Worm (Caenorhabditis elegans) whole organism, L4/young adult: ENCODE data around the gene sprp-4.

ENCODE experiments used
- W03F9.2 ChIP-seq: fragments of 150-350 bp; optimal IDR thresholded peaks from 2 replicates; lab custom pipeline; 2014; ENCODE audit warnings: missing biosample characterization, missing genetic modification characterization
- dao-5 ChIP-seq: sonication (generic microtip); optimal IDR thresholded peaks from 2 replicates; lab custom pipeline; 2016; ENCODE audit warnings: missing genotype, missing genetic modification characterization, moderate library complexity, missing compliant biosample characterization
- him-1 ChIP-seq: sonication (generic microtip); optimal IDR thresholded peaks from 2 replicates; lab custom pipeline; 2016; ENCODE audit warnings: missing genotype, missing genetic modification reagents, missing genetic modification characterization, missing compliant biosample characterization

- TF ChIP-seq W03F9.2 (no peak), him-1 (tag; lab: Kevin White, UChicago) (no peak), dao-5 (tag; lab: Kevin White, UChicago) (no peak)
Measured at ce11 chrX:8879349-8879748, 25.9 kb upstream of the sprp-4 start, which contains the start of gene C06E2.2.
